Worm (Caenorhabditis elegans) whole organism, L2 larva: ENCODE results near the gene K02B7.3.

Source experiments
- alr-1 ChIP-seq: fragments of 150-350 bp; optimal IDR thresholded peaks from 2 replicates; lab custom pipeline; 2014; ENCODE audit warnings: missing biosample characterization, missing genetic modification characterization
- elt-1 ChIP-seq: fragments of 150-350 bp; optimal IDR thresholded peaks from 2 replicates; lab custom pipeline; 2014; ENCODE audit warnings: missing biosample characterization, missing genetic modification characterization
- elt-3 ChIP-seq: sonication (generic microtip); optimal IDR thresholded peaks from 2 replicates; lab custom pipeline; 2017; ENCODE audit warnings: missing biosample characterization, missing genetic modification characterization
- fos-1 ChIP-seq: fragments of 150-350 bp; optimal IDR thresholded peaks from 2 replicates; lab custom pipeline; 2014; ENCODE audit warnings: missing biosample characterization, missing genetic modification characterization
- lin-11 ChIP-seq: fragments of 150-350 bp; sonication (generic microtip); optimal IDR thresholded peaks from 2 replicates; lab custom pipeline; 2014; ENCODE audit warnings: missing biosample characterization, missing genetic modification characterization, inconsistent platforms, mixed read lengths
- nhr-11 ChIP-seq: fragments of 150-350 bp; optimal IDR thresholded peaks from 2 replicates; lab custom pipeline; 2014; ENCODE audit warnings: missing biosample characterization, missing genetic modification characterization
- nhr-129 ChIP-seq: fragments of 150-350 bp; optimal IDR thresholded peaks from 2 replicates; lab custom pipeline; 2014; ENCODE audit warnings: missing biosample characterization, missing genetic modification characterization
- sem-4 ChIP-seq: fragments of 150-350 bp; optimal IDR thresholded peaks from 2 replicates; lab custom pipeline; 2014; ENCODE audit warnings: missing biosample characterization, missing genetic modification reagents, missing genetic modification characterization
- skn-1 ChIP-seq: sonication (generic microtip); optimal IDR thresholded peaks from 2 replicates; lab custom pipeline; 2017; ENCODE audit warnings: missing biosample characterization, missing genetic modification characterization

- TF ChIP-seq nhr-129, result no peak
- no peak for TF ChIP-seq fos-1 (tag; lab: Kevin White, UChicago)
- TF ChIP-seq lin-11 (tag; lab: Kevin White, UChicago), result no peak
- no peak for TF ChIP-seq elt-3 (tag; lab: Kevin White, UChicago)
- TF ChIP-seq skn-1 (tag; lab: Kevin White, UChicago), result no peak
- no peak for TF ChIP-seq elt-1
- TF ChIP-seq sem-4 (tag; lab: Kevin White, UChicago), result no peak
- no peak for TF ChIP-seq alr-1 (tag; lab: Kevin White, UChicago)
- no peak for TF ChIP-seq nhr-11 (tag; lab: Kevin White, UChicago)
Observed at ce11 chrII:14678157-14678556, 16.9 kb downstream of the K02B7.3 start, which contains the start of gene hhat-1.
